Worm (Caenorhabditis elegans): Measurements from ENCODE around the gene mth-1.

Gene mth-1

DNA sequence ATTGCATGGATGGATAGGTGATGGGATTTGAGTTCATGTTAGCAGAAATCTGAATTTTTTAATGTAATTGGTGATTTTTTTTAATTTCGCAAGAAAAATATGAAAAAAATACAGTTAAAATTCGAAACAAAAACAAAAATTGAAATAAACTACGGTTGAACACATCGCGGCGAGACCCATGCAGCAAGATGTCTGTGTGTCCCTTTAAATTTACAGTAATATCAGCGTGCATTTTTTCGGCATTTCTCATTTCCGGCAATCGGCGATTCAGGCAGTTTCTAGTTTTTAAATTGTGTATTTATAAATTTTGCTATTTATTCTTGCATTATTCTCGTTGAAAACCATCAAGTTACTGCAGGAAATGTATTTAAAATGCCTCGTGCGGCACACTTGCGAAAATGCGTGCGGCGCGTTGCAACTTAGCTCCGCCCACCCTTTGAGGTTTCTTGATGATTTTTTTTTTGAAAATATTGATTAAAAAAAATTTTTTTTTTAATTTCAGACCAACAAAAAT lies 34.2 kb upstream of the mth-1 start, which contains the start of the genes fbxc-44 and C16A11.2 (continued):
- peak; percentile 96 for TF ChIP-seq lsl-1 (GFP tag; optimal IDR thresholded peaks at IDR 0.05)
- peak; percentile 83 for TF ChIP-seq madf-8 (GFP tag; conservative IDR thresholded peaks at IDR 0.05)

DNA sequence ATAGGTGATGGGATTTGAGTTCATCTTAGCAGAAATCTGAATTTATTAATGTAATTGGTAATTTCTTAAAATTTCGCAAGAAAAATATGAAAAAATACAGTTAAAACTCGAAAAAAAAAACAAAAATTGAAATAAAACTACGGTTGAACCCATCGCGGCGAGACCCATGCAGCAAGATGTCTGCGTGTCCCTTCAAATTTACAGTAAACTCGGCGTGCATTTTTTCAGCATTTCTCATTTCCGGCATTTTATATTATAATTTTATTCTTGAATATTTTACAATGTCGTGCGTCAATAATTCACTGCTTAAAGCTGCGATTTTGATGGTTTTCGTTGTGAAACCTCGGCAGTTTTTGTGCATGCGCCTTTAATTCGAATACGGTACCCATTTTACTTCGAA lies 32.4 kb upstream of the mth-1 start, which contains the start of gene fbxc-43:
fbxc-43 (minus strand) TSS at position 38 of the 400 bp plus-strand sequence.
- TF ChIP-seq lsl-1 (GFP tag; optimal IDR thresholded peaks at IDR 0.05) (peak; percentile 72), him-1 (tag; optimal IDR thresholded peaks at IDR 0.05) (peak; percentile 24), rcor-1 (GFP tag; IDR thresholded peaks at IDR 0.05) (no peak), xnd-1 (tag; optimal IDR thresholded peaks at IDR 0.05) (peak; percentile 63), F33H1.4 (GFP tag; IDR thresholded peaks at IDR 0.05) (peak; percentile 75)

DNA sequence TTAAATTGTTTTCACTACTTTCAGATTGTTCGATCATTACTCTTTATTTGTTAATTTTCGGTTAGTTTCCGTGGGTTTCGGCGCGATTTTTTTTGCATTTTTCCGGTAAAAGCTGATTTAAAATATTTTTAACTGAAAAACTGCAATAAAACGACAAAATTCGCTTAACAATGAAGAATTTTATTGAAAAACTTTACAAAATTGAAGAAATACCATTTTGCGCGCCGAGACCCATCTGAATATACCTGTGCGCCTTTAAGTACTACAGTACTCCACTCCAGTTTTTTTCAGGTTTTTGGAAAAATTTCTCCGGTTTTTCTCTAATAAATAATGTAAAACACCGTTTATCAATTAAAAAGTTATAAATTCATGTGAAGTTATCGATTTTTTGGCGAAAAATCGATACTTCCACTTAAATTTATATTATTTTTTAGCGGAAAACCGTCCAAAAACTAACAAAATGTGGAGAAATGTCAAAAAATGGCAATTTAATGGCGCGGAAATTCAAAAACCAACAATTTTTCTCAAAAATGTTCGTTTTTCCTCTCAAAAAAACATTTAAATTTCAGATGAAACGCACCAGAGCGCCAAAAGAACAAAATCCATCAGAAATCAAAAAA lies 27.3 kb upstream of the mth-1 start, which contains the start of gene C16A11.10:
C16A11.10 (plus strand) TSS at position 570 of the 620 bp plus-strand sequence.
- TF ChIP-seq die-1 (tag; optimal IDR thresholded peaks at IDR 0.05): no peak
- no peak for TF ChIP-seq Y67H2A.10 (GFP tag; conservative IDR thresholded peaks at IDR 0.05)
- no peak for TF ChIP-seq nhr-27 (tag; optimal IDR thresholded peaks at IDR 0.05)
- no peak for TF ChIP-seq him-1 (tag; optimal IDR thresholded peaks at IDR 0.05)
- TF ChIP-seq lsl-1 (GFP tag; optimal IDR thresholded peaks at IDR 0.05): peak; percentile 77
- peak; percentile 75 for TF ChIP-seq F33H1.4 (GFP tag; IDR thresholded peaks at IDR 0.05)
- TF ChIP-seq xnd-1 (tag; optimal IDR thresholded peaks at IDR 0.05): peak; percentile 52
- TF ChIP-seq madf-10 (tag; optimal IDR thresholded peaks at IDR 0.05): no peak
- TF ChIP-seq madf-6 (GFP tag; IDR thresholded peaks at IDR 0.05): peak; percentile 78
- no peak for TF ChIP-seq F57C9.4 (tag; optimal IDR thresholded peaks at IDR 0.05)
- peak; percentile 8 for TF ChIP-seq lin-54 (GFP tag; optimal IDR thresholded peaks at IDR 0.05)
- no peak for TF ChIP-seq ceh-27 (GFP tag; optimal IDR thresholded peaks at IDR 0.05)
- no peak for TF ChIP-seq ceh-58 (GFP tag; IDR thresholded peaks at IDR 0.05)
- no peak for TF ChIP-seq ztf-26 (tag; optimal IDR thresholded peaks at IDR 0.05)
- TF ChIP-seq madf-8 (GFP tag; conservative IDR thresholded peaks at IDR 0.05): peak; percentile 22; the same call in 1 of the 2 replicates
- no peak for TF ChIP-seq egl-44 (GFP tag; IDR thresholded peaks at IDR 0.05)
- TF ChIP-seq ama-1 (optimal IDR thresholded peaks at IDR 0.05): no peak
- no peak for TF ChIP-seq ama-1 (GFP tag; optimal IDR thresholded peaks at IDR 0.05)
- no peak for TF ChIP-seq unc-130 (GFP tag; optimal IDR thresholded peaks at IDR 0.05)

DNA sequence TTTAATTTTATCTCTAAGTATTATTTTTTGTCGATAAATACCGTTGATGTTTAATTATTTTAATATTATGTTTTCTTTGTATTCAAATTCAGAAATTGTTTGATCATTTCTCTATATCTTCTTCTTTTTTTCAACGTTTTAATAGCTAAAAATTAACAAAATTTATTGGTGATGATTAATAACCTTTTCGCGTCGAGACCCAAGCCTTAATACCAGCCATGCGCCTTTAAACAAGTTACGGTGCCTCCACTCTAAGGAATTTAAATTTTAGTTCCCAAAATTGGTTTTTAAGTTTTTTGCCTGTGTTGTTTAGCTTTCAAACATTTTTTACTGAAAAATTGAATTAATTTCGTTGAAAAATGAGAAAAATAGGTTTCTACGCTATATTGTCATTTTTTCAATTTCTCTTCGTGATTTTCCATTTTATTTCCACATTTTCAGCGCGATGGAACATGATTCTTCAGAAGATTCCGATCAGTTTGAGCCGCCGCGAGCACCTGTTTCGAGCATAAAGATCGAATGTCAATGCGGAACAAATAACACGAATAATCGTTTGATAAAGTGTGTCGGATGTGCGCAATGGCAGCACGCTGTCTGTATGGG lies 25.6 kb upstream of the mth-1 start, which contains the start of gene C16A11.3:
C16A11.3 (plus strand) TSS at position 440 of the 603 bp plus-strand sequence.
- TF ChIP-seq hmg-1.2 (GFP tag; IDR thresholded peaks at IDR 0.05): peak; percentile 32; the same call in 1 of the 2 replicates
- TF ChIP-seq him-1 (tag; optimal IDR thresholded peaks at IDR 0.05): peak; percentile 34
- TF ChIP-seq cebp-2 (GFP tag; IDR thresholded peaks at IDR 0.05): no peak
- no peak for TF ChIP-seq ceh-40 (GFP tag; IDR thresholded peaks at IDR 0.05)
- TF ChIP-seq ama-1 (optimal IDR thresholded peaks at IDR 0.05): no peak
- peak in 1 of 2 experiments; percentile 86 for TF ChIP-seq ama-1 (GFP tag; optimal IDR thresholded peaks at IDR 0.05)
- TF ChIP-seq Y53G8AR.9 (GFP tag; conservative IDR thresholded peaks at IDR 0.05): peak; percentile 75; the same call in 1 of the 2 replicates
- TF ChIP-seq tlf-1 (GFP tag; optimal IDR thresholded peaks at IDR 0.05): peak; percentile 58
- peak; percentile 74 for TF ChIP-seq F33H1.4 (GFP tag; IDR thresholded peaks at IDR 0.05)
- no peak for TF ChIP-seq let-607 (tag; optimal IDR thresholded peaks at IDR 0.05)
- no peak for TF ChIP-seq C17E4.6 (GFP tag; IDR thresholded peaks at IDR 0.05)
- peak; percentile 62 for TF ChIP-seq athp-1 (tag; optimal IDR thresholded peaks at IDR 0.05)
- TF ChIP-seq snpc-4 (GFP tag; optimal IDR thresholded peaks at IDR 0.05): peak; percentile 35
- peak in 2 of 4 experiments; percentile 3 to 42 for TF ChIP-seq snpc-4 (tag; optimal IDR thresholded peaks at IDR 0.05)
- peak; percentile 0 for TF ChIP-seq tbp1 (GFP tag; optimal IDR thresholded peaks at IDR 0.05)
- TF ChIP-seq nfya-1 (tag; optimal IDR thresholded peaks at IDR 0.05; ENCODE audit: borderline replicate concordance, insufficient read depth): no peak
- peak; percentile 49 for TF ChIP-seq snpc-1.1 (tag; optimal IDR thresholded peaks at IDR 0.05; ENCODE audit: insufficient read depth)
- no peak for TF ChIP-seq ZK185.1 (tag; optimal IDR thresholded peaks at IDR 0.05; ENCODE audit: poor library complexity, severe bottlenecking)
- TF ChIP-seq madf-3 (GFP tag; IDR thresholded peaks at IDR 0.05): 0 out of 2 replicates have a peak, but pooled peaks have one; percentile 54
- no peak for TF ChIP-seq nhr-179 (tag; optimal IDR thresholded peaks at IDR 0.05)
- TF ChIP-seq mes-4 (tag; optimal IDR thresholded peaks at IDR 0.05): peak; percentile 12
- TF ChIP-seq aptf-3 (GFP tag; IDR thresholded peaks at IDR 0.05): no peak
- peak; percentile 81 for TF ChIP-seq xnd-1 (tag; optimal IDR thresholded peaks at IDR 0.05)
- TF ChIP-seq mcd-1 (GFP tag; IDR thresholded peaks at IDR 0.05): no peak
- TF ChIP-seq repo-1 (tag; optimal IDR thresholded peaks at IDR 0.05): no peak
